Worm (Caenorhabditis elegans): Measurements from ENCODE around the gene C32D5.12.
A peak's percentile ranks its signal among the peaks of the same experiment; 100 is the strongest.

C32D5.12 gene

ce11 chrII:6383183-6383695 is 24.4 kb upstream of the C32D5.12 start, which contains the start of gene F58F12.1 (continued):
- TF ChIP-seq sptf-2 (GFP tag; optimal IDR thresholded peaks at IDR 0.05) (no peak), Y53G8AR.9 (GFP tag; conservative IDR thresholded peaks at IDR 0.05) (no peak), F10E7.11 (tag; optimal IDR thresholded peaks at IDR 0.05) (no peak), aptf-3 (GFP tag; IDR thresholded peaks at IDR 0.05) (no peak), sdz-38 (tag; optimal IDR thresholded peaks at IDR 0.05) (no peak), let-607 (tag; optimal IDR thresholded peaks at IDR 0.05) (no peak), hlh-12 (tag; optimal IDR thresholded peaks at IDR 0.05) (no peak), dox-1 (GFP tag; IDR thresholded peaks at IDR 0.05) (peak; percentile 56), K11D2.4 (GFP tag; IDR thresholded peaks at IDR 0.05) (no peak), athp-1 (tag; optimal IDR thresholded peaks at IDR 0.05) (no peak), ama-1 (optimal IDR thresholded peaks at IDR 0.05) (no peak), ama-1 (GFP tag; optimal IDR thresholded peaks at IDR 0.05) (no peak), akir-1 (GFP tag; optimal IDR thresholded peaks at IDR 0.05) (no peak), mcd-1 (GFP tag; IDR thresholded peaks at IDR 0.05) (peak; percentile 92), lsy-27 (tag; optimal IDR thresholded peaks at IDR 0.05; ENCODE audit: borderline replicate concordance, insufficient read depth) (no peak), mel-28 (tag; optimal IDR thresholded peaks at IDR 0.05; ENCODE audit: borderline replicate concordance) (no peak), Y56A3A.18 (GFP tag; IDR thresholded peaks at IDR 0.05) (no peak), nhr-80 (tag; optimal IDR thresholded peaks at IDR 0.05) (peak; percentile 40), lsl-1 (GFP tag; optimal IDR thresholded peaks at IDR 0.05) (peak; percentile 53), tbx-9 (tag; optimal IDR thresholded peaks at IDR 0.05; ENCODE audit: borderline replicate concordance) (no peak), egrh-3 (GFP tag; IDR thresholded peaks at IDR 0.05) (no peak), B0035.1 (tag; optimal IDR thresholded peaks at IDR 0.05) (no peak), lag-1 (GFP tag; IDR thresholded peaks at IDR 0.05) (no peak), ztf-18 (tag; optimal IDR thresholded peaks at IDR 0.05) (peak; percentile 41), mes-4 (tag; optimal IDR thresholded peaks at IDR 0.05) (no peak), ceh-79 (tag; optimal IDR thresholded peaks at IDR 0.05) (no peak), ceh-27 (GFP tag; optimal IDR thresholded peaks at IDR 0.05) (peak; percentile 53), D2030.7 (GFP tag; IDR thresholded peaks at IDR 0.05) (peak; percentile 21; the same call in 1 of the 2 replicates), ceh-40 (GFP tag; IDR thresholded peaks at IDR 0.05) (no peak), ZK185.1 (tag; optimal IDR thresholded peaks at IDR 0.05; ENCODE audit: poor library complexity, severe bottlenecking) (peak; percentile 63), die-1 (tag; optimal IDR thresholded peaks at IDR 0.05) (no peak), dpff-1 (tag; optimal IDR thresholded peaks at IDR 0.05) (no peak), unc-62 (GFP tag; optimal IDR thresholded peaks at IDR 0.05) (no peak), F23B12.7 (tag; optimal IDR thresholded peaks at IDR 0.05; ENCODE audit: insufficient read depth) (peak; percentile 93), dpl-1 (GFP tag; optimal IDR thresholded peaks at IDR 0.05) (no peak), Y79H2A.3 (GFP tag; conservative IDR thresholded peaks at IDR 0.05) (no peak), nfya-1 (tag; optimal IDR thresholded peaks at IDR 0.05; ENCODE audit: borderline replicate concordance, insufficient read depth) (no peak), madf-6 (GFP tag; IDR thresholded peaks at IDR 0.05) (peak; percentile 46; the same call in 1 of the 2 replicates), unc-130 (GFP tag; optimal IDR thresholded peaks at IDR 0.05) (peak; percentile 81), Y53F4B.3 (GFP tag; IDR thresholded peaks at IDR 0.05) (no peak), zfh-2 (GFP tag; conservative IDR thresholded peaks at IDR 0.05) (no peak), aptf-2 (GFP tag; conservative IDR thresholded peaks at IDR 0.05) (no peak), zim-3 (tag; optimal IDR thresholded peaks at IDR 0.05) (no peak), attf-5 (GFP tag; optimal IDR thresholded peaks at IDR 0.05) (peak; percentile 63), cebp-2 (GFP tag; IDR thresholded peaks at IDR 0.05) (no peak), F49E8.2 (tag; optimal IDR thresholded peaks at IDR 0.05; ENCODE audit: insufficient read depth) (no peak), lir-1 (GFP tag; conservative IDR thresholded peaks at IDR 0.05) (no peak), lin-40 (tag; optimal IDR thresholded peaks at IDR 0.05) (no peak), nhr-179 (tag; optimal IDR thresholded peaks at IDR 0.05) (no peak)

All from whole organism, young adult.